Fruit fly (Drosophila melanogaster) whole organism, adult: ENCODE data around the gene CG4839.

Source experiments
- CG11617 ChIP-seq: fragments of 200-800 bp; sonication (Bioruptor generic); optimal IDR thresholded peaks from 2 replicates; lab custom pipeline; 2017; ENCODE audit warnings: mild to moderate bottlenecking, missing biosample characterization, missing genetic modification reagents, missing genetic modification characterization
- CG33017 ChIP-seq: fragments of 200-800 bp; sonication (Bioruptor generic); optimal IDR thresholded peaks from 2 replicates; lab custom pipeline; 2018; ENCODE audit warnings: missing biosample characterization, mild to moderate bottlenecking, missing genetic modification characterization, moderate library complexity

dm6 chr2L:10146723-10147475 is 2.3 kb downstream of the CG4839 start:
- TF ChIP-seq CG33017 (tag; lab: Kevin White, UChicago) (no peak), CG11617 (no peak)
